Worm (Caenorhabditis elegans) whole organism, L1 larva: ENCODE measurements around the gene D1054.1.

Source experiments
- ceh-82 ChIP-seq, 3 experiments: fragments of 150-350 bp in 1 of 3; sonication (generic microtip) in 2 of 3; optimal IDR thresholded peaks; 2 replicates each; lab custom pipeline; 2014 to 2017; ENCODE audit warnings: missing biosample characterization in 3 of 3, missing genetic modification characterization in 3 of 3
- ces-1 ChIP-seq: fragments of 150-350 bp; optimal IDR thresholded peaks from 2 replicates; lab custom pipeline; 2014; ENCODE audit warnings: missing biosample characterization, missing genetic modification reagents, missing genetic modification characterization
- elt-3 ChIP-seq, 6 experiments: fragments of 150-350 bp in 1 of 6; sonication (generic microtip); optimal IDR thresholded peaks; 2 replicates each; lab custom pipeline; 2017 to 2018; ENCODE audit warnings: missing biosample characterization in 6 of 6, missing genetic modification characterization in 6 of 6, inconsistent platforms in 1 of 6
- fos-1 ChIP-seq: fragments of 150-350 bp; optimal IDR thresholded peaks from 2 replicates; lab custom pipeline; 2014; ENCODE audit warnings: missing biosample characterization, missing genetic modification characterization
- ztf-11 ChIP-seq, 2 experiments: sonication (generic microtip); optimal IDR thresholded peaks; 2 replicates each; lab custom pipeline; 2016 to 2017; ENCODE audit warnings: missing genetic modification characterization in 2 of 2, missing biosample characterization in 1 of 2, missing compliant biosample characterization in 1 of 2

ce11 chrV:10760839-10761238 is 9.2 kb downstream of the D1054.1 start:
- TF ChIP-seq ztf-11 (tag; optimal IDR thresholded peaks at IDR 0.05; lab: Kevin White, UChicago) = no peak
- TF ChIP-seq elt-3 (tag; optimal IDR thresholded peaks at IDR 0.05; lab: Kevin White, UChicago) = no peak
- no peak for TF ChIP-seq ceh-82 (tag; optimal IDR thresholded peaks at IDR 0.05; lab: Kevin White, UChicago)
- no peak for TF ChIP-seq fos-1 (tag; lab: Kevin White, UChicago)
- TF ChIP-seq ces-1 = no peak
